Fruit fly (Drosophila melanogaster): Measurements from ENCODE around the gene gudu.

gudu gene

DNA sequence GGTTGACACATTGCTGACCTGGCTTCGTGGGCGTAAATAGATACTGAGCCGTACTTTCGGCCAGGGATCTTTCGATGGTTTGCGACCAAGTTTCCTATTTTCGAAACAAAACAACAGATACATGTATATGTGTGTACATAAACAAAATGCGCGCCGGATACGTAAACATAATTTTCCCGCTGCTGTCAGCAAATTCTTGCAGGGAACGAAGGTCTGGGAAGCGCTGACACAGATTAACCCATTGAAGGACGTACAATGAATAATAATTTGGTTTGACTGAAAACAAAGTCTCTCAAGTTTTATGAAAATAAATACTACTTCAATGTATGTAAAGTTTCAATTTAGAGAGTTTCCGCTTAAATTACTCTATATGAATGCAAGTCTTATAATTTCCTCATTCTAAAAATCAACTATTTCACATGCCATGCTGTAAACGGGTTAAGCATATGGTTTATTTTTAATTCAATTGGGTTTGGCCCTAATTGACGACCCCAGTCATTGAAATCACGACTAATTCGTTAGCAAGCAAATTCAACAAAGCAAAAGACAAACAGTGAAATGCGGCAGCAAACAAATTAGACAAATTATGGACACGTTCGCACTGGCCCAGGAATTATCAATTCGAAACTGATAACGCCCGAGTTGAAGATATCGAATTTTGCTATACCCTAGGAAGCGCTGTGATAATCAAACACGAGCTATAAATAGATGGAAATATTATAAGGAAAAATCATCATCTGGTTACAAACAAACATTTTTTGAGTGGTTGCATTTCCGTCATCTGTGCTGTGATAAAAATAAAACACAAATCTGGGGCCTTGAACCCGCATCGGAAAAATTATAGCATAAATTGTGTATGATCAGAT lies 1.5 kb upstream of the gudu start (continued):
- TF ChIP-seq CG32532 (GFP tag; IDR thresholded peaks at IDR 0.05) (peak; percentile 17; the same call in 1 of the 2 replicates), GATAe (GFP tag; conservative IDR thresholded peaks at IDR 0.05) (peak; percentile 22; the same call in 1 of the 2 replicates), CG2116 (GFP tag; optimal IDR thresholded peaks at IDR 0.05) (no peak), so (GFP tag; IDR thresholded peaks at IDR 0.05) (0 out of 3 replicates have a peak, but pooled peaks have one; percentile 16), Camta (GFP tag; optimal IDR thresholded peaks at IDR 0.05) (no peak), HLH54F (GFP tag; optimal IDR thresholded peaks at IDR 0.05) (no peak), her (GFP tag; optimal IDR thresholded peaks at IDR 0.05) (no peak), CG16863 (GFP tag; optimal IDR thresholded peaks at IDR 0.05) (no peak), mirr (GFP tag; optimal IDR thresholded peaks at IDR 0.05) (no peak), CG3065 (GFP tag; optimal IDR thresholded peaks at IDR 0.05) (no peak), gfzf (GFP tag; optimal IDR thresholded peaks at IDR 0.05) (no peak), bsh (GFP tag; optimal IDR thresholded peaks at IDR 0.05) (peak in 1 of 2 experiments; percentile 22), D19A (tag; optimal IDR thresholded peaks at IDR 0.05) (peak; percentile 47), Dad (GFP tag; optimal IDR thresholded peaks at IDR 0.05) (no peak), bowl (GFP tag; IDR thresholded peaks at IDR 0.05) (no peak), Dfd (GFP tag; optimal IDR thresholded peaks at IDR 0.05) (no peak), CG30020 (tag; optimal IDR thresholded peaks at IDR 0.05) (no peak), sqz (GFP tag; optimal IDR thresholded peaks at IDR 0.05) (no peak), Antp (GFP tag; optimal IDR thresholded peaks at IDR 0.05) (no peak), ap (GFP tag; IDR thresholded peaks at IDR 0.05) (peak; percentile 3; the same call in 1 of the 2 replicates), schlank (tag; optimal IDR thresholded peaks at IDR 0.05) (no peak), mam (GFP tag; optimal IDR thresholded peaks at IDR 0.05) (no peak), Awh (GFP tag; IDR thresholded peaks at IDR 0.05) (peak; percentile 51; the same call in 1 of the 2 replicates), E2f1 (GFP tag; IDR thresholded peaks at IDR 0.05) (no peak), Poxn (GFP tag; IDR thresholded peaks at IDR 0.05) (no peak), Dip3 (GFP tag; optimal IDR thresholded peaks at IDR 0.05) (no peak), CG16815 (GFP tag; optimal IDR thresholded peaks at IDR 0.05) (no peak), CG2120 (GFP tag; optimal IDR thresholded peaks at IDR 0.05) (no peak), Side (GFP tag; optimal IDR thresholded peaks at IDR 0.05) (no peak), CG2199 (GFP tag; IDR thresholded peaks at IDR 0.05) (0 out of 3 replicates have a peak, but pooled peaks have one; percentile 16), CG6654 (GFP tag; optimal IDR thresholded peaks at IDR 0.05) (no peak), row (GFP tag; IDR thresholded peaks at IDR 0.05) (peak; percentile 51; the same call in 2 of the 3 replicates), otp (GFP tag; IDR thresholded peaks at IDR 0.05) (no peak), D19B (GFP tag; optimal IDR thresholded peaks at IDR 0.05) (peak; percentile 77), disco-r (GFP tag; optimal IDR thresholded peaks at IDR 0.05) (no peak), CG1792 (GFP tag; optimal IDR thresholded peaks at IDR 0.05) (no peak), CG7556 (GFP tag; optimal IDR thresholded peaks at IDR 0.05) (no peak), vfl (GFP tag; optimal IDR thresholded peaks at IDR 0.05) (no peak), HmgZ (tag; optimal IDR thresholded peaks at IDR 0.05) (no peak), shn (GFP tag; optimal IDR thresholded peaks at IDR 0.05) (no peak), eve (GFP tag; optimal IDR thresholded peaks at IDR 0.05) (no peak), tgo (GFP tag; IDR thresholded peaks at IDR 0.05) (no peak), Lim3 (GFP tag; IDR thresholded peaks at IDR 0.05) (no peak), Rfx (GFP tag; IDR thresholded peaks at IDR 0.05) (no peak), CG12071 (GFP tag; optimal IDR thresholded peaks at IDR 0.05) (peak; percentile 42), CG17328 (GFP tag; IDR thresholded peaks at IDR 0.05) (no peak), CG2712 (tag; optimal IDR thresholded peaks at IDR 0.05) (no peak), sima (GFP tag; optimal IDR thresholded peaks at IDR 0.05) (no peak), CG7987 (GFP tag; optimal IDR thresholded peaks at IDR 0.05) (peak; percentile 10), Ada2b (GFP tag; IDR thresholded peaks at IDR 0.05) (no peak), gcm (GFP tag; optimal IDR thresholded peaks at IDR 0.05) (no peak)

Data from whole organism, embryonic.